Fruit fly (Drosophila melanogaster) whole organism, embryonic: ENCODE results near the gene CG9961.

ENCODE experiments used
- Atf3 ChIP-seq: fragments of 200-800 bp; sonication (Bioruptor generic); optimal IDR thresholded peaks from 3 replicates; lab custom pipeline; 2016; ENCODE audit warnings: missing biosample characterization, missing genetic modification characterization
- BEAF-32 ChIP-seq: fragments of 200-800 bp; sonication (Bioruptor generic); optimal IDR thresholded peaks from 3 replicates; lab custom pipeline; 2017; ENCODE audit warnings: missing biosample characterization, missing genetic modification characterization, mild to moderate bottlenecking, moderate library complexity, missing genetic modification reagents
- CG10267 ChIP-seq: fragments of 200-800 bp; sonication (Bioruptor generic); optimal IDR thresholded peaks from 2 replicates; lab custom pipeline; 2018; ENCODE audit warnings: missing biosample characterization, mild to moderate bottlenecking, missing genetic modification characterization, moderate library complexity
- CG10654 ChIP-seq: fragments of 200-800 bp; sonication (Bioruptor generic); optimal IDR thresholded peaks from 2 replicates; lab custom pipeline; 2016; ENCODE audit warnings: missing biosample characterization, missing genetic modification characterization
- CG11504 ChIP-seq: fragments of 200-800 bp; sonication (Bioruptor generic); optimal IDR thresholded peaks from 3 replicates; lab custom pipeline; 2019; ENCODE audit warnings: missing biosample characterization, mild to moderate bottlenecking, missing genetic modification characterization, moderate library complexity
- CG11695 ChIP-seq: fragments of 200-800 bp; sonication (Bioruptor generic); IDR thresholded peaks from 3 replicates; pipeline ENCODE4 v1.3.6; 2022; ENCODE audit warnings: missing biosample characterization, missing genetic modification characterization
- CG12744 ChIP-seq: fragments of 200-800 bp; sonication (Bioruptor generic); optimal IDR thresholded peaks from 2 replicates; lab custom pipeline; 2016; ENCODE audit warnings: missing biosample characterization, missing genetic modification characterization
- CG12769 ChIP-seq: fragments of 200-800 bp; sonication (Bioruptor generic); optimal IDR thresholded peaks from 2 replicates; lab custom pipeline; 2019; ENCODE audit warnings: missing biosample characterization, mild to moderate bottlenecking, missing genetic modification characterization, moderate library complexity
- CG14014 ChIP-seq: fragments of 200-800 bp; sonication (Bioruptor generic); IDR thresholded peaks from 2 replicates; pipeline ENCODE4 v1.3.6; 2022; ENCODE audit warnings: missing biosample characterization, missing genetic modification characterization
- CG14860 ChIP-seq: fragments of 200-800 bp; sonication (Bioruptor generic); IDR thresholded peaks from 3 replicates; pipeline ENCODE4 v1.3.6; 2022; ENCODE audit warnings: missing biosample characterization, missing genetic modification characterization; ENCODE audit not compliant: partially characterized antibody
- CG1529 ChIP-seq: fragments of 200-800 bp; sonication (Bioruptor generic); optimal IDR thresholded peaks from 3 replicates; lab custom pipeline; 2018; ENCODE audit warnings: missing biosample characterization, missing genetic modification characterization
- CG15514 ChIP-seq: fragments of 200-800 bp; sonication (Bioruptor generic); optimal IDR thresholded peaks from 3 replicates; lab custom pipeline; 2017; ENCODE audit warnings: missing biosample characterization, missing genetic modification characterization, mild to moderate bottlenecking, moderate library complexity, missing genetic modification reagents
- CG15696 ChIP-seq: fragments of 200-800 bp; sonication (Bioruptor generic); optimal IDR thresholded peaks from 2 replicates; lab custom pipeline; 2019; ENCODE audit warnings: missing biosample characterization, mild to moderate bottlenecking, missing genetic modification characterization, moderate library complexity
- CG1603 ChIP-seq: fragments of 200-800 bp; sonication (Bioruptor generic); optimal IDR thresholded peaks from 2 replicates; lab custom pipeline; 2019; ENCODE audit warnings: missing biosample characterization, mild to moderate bottlenecking, missing genetic modification characterization, moderate library complexity
- CG18476 ChIP-seq: fragments of 200-800 bp; sonication (Bioruptor generic); optimal IDR thresholded peaks from 2 replicates; lab custom pipeline; 2016; ENCODE audit warnings: missing biosample characterization, mild to moderate bottlenecking, missing genetic modification characterization
- CG2678 ChIP-seq: fragments of 200-800 bp; sonication (Bioruptor generic); optimal IDR thresholded peaks from 3 replicates; lab custom pipeline; 2019; ENCODE audit warnings: missing biosample characterization, mild to moderate bottlenecking, missing genetic modification characterization, moderate library complexity
- CG2889 ChIP-seq: fragments of 200-800 bp; sonication (Bioruptor generic); IDR thresholded peaks from 3 replicates; pipeline ENCODE4 v1.3.6; 2022; ENCODE audit warnings: missing biosample characterization, missing genetic modification characterization
- CG31224 ChIP-seq: fragments of 200-800 bp; sonication (Bioruptor generic); IDR thresholded peaks from 2 replicates; pipeline ENCODE4 v1.3.6; 2022; ENCODE audit warnings: missing biosample characterization, missing genetic modification characterization
- CG3407 ChIP-seq: fragments of 200-800 bp; sonication (Bioruptor generic); optimal IDR thresholded peaks from 2 replicates; lab custom pipeline; 2018; ENCODE audit warnings: missing biosample characterization, mild to moderate bottlenecking, missing genetic modification characterization
- CG6272 ChIP-seq: fragments of 200-800 bp; sonication (Bioruptor generic); IDR thresholded peaks from 2 replicates; pipeline ENCODE4 v1.3.6; 2022; ENCODE audit warnings: missing biosample characterization, missing genetic modification characterization
- CG8388 ChIP-seq: fragments of 200-800 bp; sonication (Bioruptor generic); optimal IDR thresholded peaks from 2 replicates; lab custom pipeline; 2019; ENCODE audit warnings: missing biosample characterization, mild to moderate bottlenecking, missing genetic modification characterization, moderate library complexity
- CG8924 ChIP-seq: fragments of 200-800 bp; optimal IDR thresholded peaks from 3 replicates; lab custom pipeline; 2019; ENCODE audit warnings: missing biosample characterization, mild to moderate bottlenecking, missing genetic modification characterization, moderate library complexity
- CHES-1-like ChIP-seq: fragments of 200-800 bp; sonication (Bioruptor generic); optimal IDR thresholded peaks from 2 replicates; lab custom pipeline; 2016; ENCODE audit warnings: missing biosample characterization, missing genetic modification characterization
- E2f1 ChIP-seq: fragments of 200-800 bp; sonication (Bioruptor generic); IDR thresholded peaks from 2 replicates; pipeline ENCODE4 v1.3.6; 2022; ENCODE audit warnings: missing biosample characterization, missing genetic modification characterization
- Eip74EF ChIP-seq, 2 experiments: fragments of 200-800 bp in 1 of 2; fragments of >200 bp in 1 of 2; sonication (Bioruptor generic) in 1 of 2; optimal IDR thresholded peaks; 2 replicates each; lab custom pipeline; 2017 to 2019; ENCODE audit warnings: missing biosample characterization in 2 of 2, missing genetic modification characterization in 2 of 2, mild to moderate bottlenecking in 1 of 2, moderate library complexity in 1 of 2
- Hr39 ChIP-seq: fragments of >200 bp; optimal IDR thresholded peaks from 2 replicates; lab custom pipeline; 2017
- Hr51 ChIP-seq, 2 experiments: fragments of 200-800 bp; sonication (Bioruptor generic); optimal IDR thresholded peaks; 2 replicates in 1 of 2; 3 replicates in 1 of 2; lab custom pipeline; 2016 to 2018; ENCODE audit warnings: missing biosample characterization in 2 of 2, missing genetic modification characterization in 2 of 2, mild to moderate bottlenecking in 1 of 2, moderate library complexity in 1 of 2
- Mad ChIP-seq: fragments of 200-800 bp; sonication (Bioruptor generic); optimal IDR thresholded peaks from 2 replicates; lab custom pipeline; 2016; ENCODE audit warnings: missing biosample characterization, missing genetic modification characterization
- Med ChIP-seq: fragments of 200-800 bp; sonication (Bioruptor generic); peaks from one replicate; lab custom pipeline; 2016; ENCODE audit warnings: missing biosample characterization, missing genetic modification characterization, mild to moderate bottlenecking, inconsistent platforms, moderate library complexity
- Poxn ChIP-seq: fragments of 200-800 bp; sonication (Bioruptor generic); IDR thresholded peaks from 2 replicates; pipeline ENCODE4 v1.3.6; 2022; ENCODE audit warnings: missing biosample characterization, missing genetic modification characterization
- Taf1 ChIP-seq: fragments of 200-800 bp; sonication (Bioruptor generic); IDR thresholded peaks from 2 replicates; pipeline ENCODE4 v1.3.6; 2022; ENCODE audit warnings: missing biosample characterization, missing genetic modification characterization
- abd-A ChIP-seq: fragments of 200-800 bp; sonication (Bioruptor generic); optimal IDR thresholded peaks from 3 replicates; lab custom pipeline; 2019; ENCODE audit warnings: missing biosample characterization, mild to moderate bottlenecking, missing genetic modification characterization, moderate library complexity
- al ChIP-seq: fragments of 200-800 bp; sonication (Bioruptor generic); IDR thresholded peaks from 2 replicates; pipeline ENCODE4 v1.3.6; 2022; ENCODE audit warnings: missing biosample characterization, missing genetic modification characterization
- ap ChIP-seq: fragments of 200-800 bp; sonication (Bioruptor generic); IDR thresholded peaks from 2 replicates; pipeline ENCODE4 v1.3.6; 2022; ENCODE audit warnings: missing biosample characterization, missing genetic modification characterization
- az2 ChIP-seq: fragments of 200-800 bp; sonication (Bioruptor generic); optimal IDR thresholded peaks from 3 replicates; lab custom pipeline; 2016; ENCODE audit warnings: missing biosample characterization, missing genetic modification characterization
- bowl ChIP-seq: fragments of 200-800 bp; sonication (Bioruptor generic); IDR thresholded peaks from 2 replicates; pipeline ENCODE4 v1.3.6; 2022; ENCODE audit warnings: missing biosample characterization, missing genetic modification characterization
- bsh ChIP-seq, 2 experiments: fragments of 200-800 bp; sonication (Bioruptor generic); optimal IDR thresholded peaks; 2 replicates each; lab custom pipeline; 2017 to 2018; ENCODE audit warnings: mild to moderate bottlenecking in 2 of 2, missing biosample characterization in 2 of 2, missing genetic modification characterization in 2 of 2, moderate library complexity in 1 of 2
- cato ChIP-seq: fragments of 200-800 bp; sonication (Bioruptor generic); optimal IDR thresholded peaks from 2 replicates; lab custom pipeline; 2016; ENCODE audit warnings: missing biosample characterization, missing genetic modification characterization, borderline replicate concordance
- croc ChIP-seq: fragments of 200-800 bp; sonication (Bioruptor generic); conservative IDR thresholded peaks from 3 replicates; pipeline ENCODE4 v1.3.6; 2022; ENCODE audit warnings: missing biosample characterization, missing genetic modification characterization
- gem ChIP-seq: fragments of 200-800 bp; sonication (Bioruptor generic); optimal IDR thresholded peaks from 2 replicates; lab custom pipeline; 2019; ENCODE audit warnings: missing biosample characterization, mild to moderate bottlenecking, missing genetic modification characterization, moderate library complexity
- jumu ChIP-seq: fragments of 200-800 bp; sonication (Bioruptor generic); optimal IDR thresholded peaks from 3 replicates; lab custom pipeline; 2016; ENCODE audit warnings: missing biosample characterization, missing genetic modification characterization
- prd ChIP-seq, 3 experiments: fragments of >200 bp in 2 of 3; fragments of 200-800 bp in 1 of 3; sonication (Bioruptor generic) in 1 of 3; optimal IDR thresholded peaks in 2 of 3; IDR thresholded peaks in 1 of 3; 2 replicates in 2 of 3; 3 replicates in 1 of 3; pipeline versions ENCODE4 v1.3.6 to Lab custom; 2017 to 2022; ENCODE audit warnings: missing biosample characterization in 1 of 3, missing genetic modification characterization in 1 of 3
- sisA ChIP-seq: fragments of 200-800 bp; sonication (Bioruptor generic); IDR thresholded peaks from 2 replicates; pipeline ENCODE4 v1.3.6; 2022; ENCODE audit warnings: missing biosample characterization, missing genetic modification characterization
- tio ChIP-seq: fragments of 200-800 bp; sonication (Bioruptor generic); optimal IDR thresholded peaks from 2 replicates; lab custom pipeline; 2017; ENCODE audit warnings: missing biosample characterization, missing genetic modification characterization, inconsistent platforms
- tll ChIP-seq, 2 experiments: fragments of 200-800 bp in 1 of 2; fragments of >200 bp in 1 of 2; sonication (Bioruptor generic) in 1 of 2; optimal IDR thresholded peaks; 2 replicates each; lab custom pipeline; 2017 to 2019; ENCODE audit warnings: missing biosample characterization in 2 of 2, missing genetic modification characterization in 2 of 2, mild to moderate bottlenecking in 1 of 2, moderate library complexity in 1 of 2
- wor ChIP-seq: fragments of 200-800 bp; sonication (Bioruptor generic); IDR thresholded peaks from 2 replicates; pipeline ENCODE4 v1.3.6; 2022; ENCODE audit warnings: missing biosample characterization, missing genetic modification characterization
- zen2 ChIP-seq: fragments of 200-800 bp; sonication (Bioruptor generic); IDR thresholded peaks from 3 replicates; pipeline ENCODE4 v1.3.6; 2022; ENCODE audit warnings: missing biosample characterization, missing genetic modification characterization; ENCODE audit not compliant: partially characterized antibody
- zfh2 ChIP-seq: fragments of 200-800 bp; sonication (Bioruptor generic); optimal IDR thresholded peaks from 2 replicates; lab custom pipeline; 2016; ENCODE audit warnings: missing biosample characterization, missing genetic modification characterization

Gene CG9961

dm6 chr2L:2723100-2723499, 21.6 kb downstream of the CG9961 start (continued):
- TF ChIP-seq Eip74EF (GFP tag; optimal IDR thresholded peaks at IDR 0.05; lab: Kevin White, UChicago) = no peak
- no peak for TF ChIP-seq tll (GFP tag; optimal IDR thresholded peaks at IDR 0.05; lab: Kevin White, UChicago)
- TF ChIP-seq CG31224 (GFP tag; lab: Robert Waterston, UW) = 0 out of 2 replicates have a peak, but pooled peaks have one; percentile 10
- no peak for TF ChIP-seq cato (GFP tag; lab: Kevin White, UChicago)
- TF ChIP-seq CG11695 = 0 out of 3 replicates have a peak, but pooled peaks have one; percentile 8
- TF ChIP-seq CG6272 (GFP tag; lab: Robert Waterston, UW) = no peak
- TF ChIP-seq ap (GFP tag; lab: Robert Waterston, UW) = no peak

- TF ChIP-seq CG8924 (tag; lab: Kevin White, UChicago) (no peak), croc (no peak), Hr51 (GFP tag; optimal IDR thresholded peaks at IDR 0.05; lab: Kevin White, UChicago) (peak in 1 of 2 experiments; percentile 19), bsh (GFP tag; optimal IDR thresholded peaks at IDR 0.05; lab: Kevin White, UChicago) (no peak), az2 (GFP tag; lab: Kevin White, UChicago) (no peak), abd-A (tag; lab: Kevin White, UChicago) (no peak), bowl (GFP tag; lab: Robert Waterston, UW) (no peak), CG15514 (GFP tag; lab: Kevin White, UChicago) (peak; percentile 5), CG10654 (GFP tag; lab: Kevin White, UChicago) (no peak), CHES-1-like (GFP tag; lab: Kevin White, UChicago) (no peak), CG11504 (tag; lab: Kevin White, UChicago) (peak; percentile 19), CG12769 (tag; lab: Kevin White, UChicago) (peak; percentile 30), Med (GFP tag; lab: Kevin White, UChicago) (peak; percentile 82), jumu (no peak), zen2 (GFP tag; lab: Robert Waterston, UW) (no peak), Poxn (GFP tag; lab: Robert Waterston, UW) (no peak), tio (GFP tag; lab: Kevin White, UChicago) (no peak), CG1603 (peak; percentile 53), CG2678 (tag; lab: Kevin White, UChicago) (peak; percentile 38), CG18476 (GFP tag; lab: Kevin White, UChicago) (no peak), BEAF-32 (GFP tag; lab: Kevin White, UChicago) (no peak), CG8388 (GFP tag; lab: Kevin White, UChicago) (no peak), CG2889 (GFP tag; lab: Robert Waterston, UW) (no peak), CG14014 (peak; percentile 33; the same call in 1 of the 2 replicates), Hr39 (lab: Kevin White, UChicago) (no peak), sisA (GFP tag; lab: Robert Waterston, UW) (peak; percentile 51; the same call in 1 of the 2 replicates), al (GFP tag; lab: Robert Waterston, UW) (no peak), CG14860 (GFP tag; lab: Robert Waterston, UW) (no peak), CG1529 (GFP tag; lab: Kevin White, UChicago) (no peak), gem (peak; percentile 36), E2f1 (GFP tag; lab: Robert Waterston, UW) (0 out of 2 replicates have a peak, but pooled peaks have one; percentile 25), wor (no peak), CG10267 (no peak), CG3407 (no peak), zfh2 (no peak), Mad (GFP tag; lab: Kevin White, UChicago) (no peak), prd (optimal IDR thresholded peaks at IDR 0.05; lab: Kevin White, UChicago) (no peak), prd (GFP tag; IDR thresholded peaks at IDR 0.05; lab: Robert Waterston, UW) (peak; percentile 52; the same call in 1 of the 3 replicates), CG12744 (no peak), CG15696 (no peak), Atf3 (GFP tag; lab: Kevin White, UChicago) (no peak), Taf1 (GFP tag; lab: Robert Waterston, UW) (no peak)
Measured at dm6 chr2L:2721317-2721716, 23.4 kb downstream of the CG9961 start.
